Fruit fly (Drosophila melanogaster) whole organism, adult: Measurements from ENCODE around the gene CG11436.

ENCODE experiments used
- CG11617 ChIP-seq: fragments of 200-800 bp; sonication (Bioruptor generic); optimal IDR thresholded peaks from 2 replicates; lab custom pipeline; 2017; ENCODE audit warnings: mild to moderate bottlenecking, missing biosample characterization, missing genetic modification reagents, missing genetic modification characterization
- CG12768 ChIP-seq: fragments of 200-800 bp; sonication (Bioruptor generic); optimal IDR thresholded peaks from 2 replicates; lab custom pipeline; 2017; ENCODE audit warnings: missing biosample characterization, missing genetic modification characterization, mild to moderate bottlenecking, moderate library complexity, missing genetic modification reagents
- Clk ChIP-seq: fragments of 200-800 bp; sonication (Bioruptor generic); optimal IDR thresholded peaks from 2 replicates; lab custom pipeline; 2017; ENCODE audit warnings: missing biosample characterization, missing genetic modification characterization
- Crg-1 ChIP-seq: fragments of 200-800 bp; sonication (Bioruptor generic); optimal IDR thresholded peaks from 2 replicates; lab custom pipeline; 2016; ENCODE audit warnings: missing biosample characterization, missing genetic modification characterization
- bab1 ChIP-seq: fragments of 200-800 bp; sonication (Bioruptor generic); optimal IDR thresholded peaks from 3 replicates; lab custom pipeline; 2019; ENCODE audit warnings: missing biosample characterization, mild to moderate bottlenecking, missing genetic modification characterization, moderate library complexity
- cic ChIP-seq: fragments of 200-800 bp; sonication (Bioruptor generic); optimal IDR thresholded peaks from 2 replicates; lab custom pipeline; 2017; ENCODE audit warnings: missing biosample characterization, mild to moderate bottlenecking, missing genetic modification characterization, moderate library complexity
- ovo ChIP-seq: fragments of 200-800 bp; sonication (Bioruptor generic); optimal IDR thresholded peaks from 2 replicates; lab custom pipeline; 2016; ENCODE audit warnings: missing biosample characterization, missing genetic modification characterization
- pad ChIP-seq: fragments of 200-800 bp; sonication (Bioruptor generic); optimal IDR thresholded peaks from 3 replicates; lab custom pipeline; 2017; ENCODE audit warnings: missing biosample characterization, missing genetic modification characterization, mild to moderate bottlenecking, moderate library complexity, missing genetic modification reagents
- tj ChIP-seq: fragments of 200-800 bp; sonication (Bioruptor generic); optimal IDR thresholded peaks from 3 replicates; lab custom pipeline; 2017; ENCODE audit warnings: missing biosample characterization, mild to moderate bottlenecking, missing genetic modification characterization, moderate library complexity
- toe ChIP-seq: fragments of 200-800 bp; sonication (Bioruptor generic); optimal IDR thresholded peaks from 2 replicates; lab custom pipeline; 2016; ENCODE audit warnings: missing biosample characterization, missing genetic modification characterization

- TF ChIP-seq pad (GFP tag; lab: Kevin White, UChicago) = no peak
- no peak for TF ChIP-seq Clk (GFP tag; lab: Kevin White, UChicago)
- no peak for TF ChIP-seq cic
- no peak for TF ChIP-seq Crg-1
- TF ChIP-seq tj = no peak
- no peak for TF ChIP-seq CG12768 (GFP tag; lab: Kevin White, UChicago)
- TF ChIP-seq ovo (GFP tag; lab: Kevin White, UChicago) = no peak
- no peak for TF ChIP-seq CG11617 (GFP tag; lab: Kevin White, UChicago)
- TF ChIP-seq toe = no peak
- no peak for TF ChIP-seq bab1 (GFP tag; lab: Kevin White, UChicago)
Measured at dm6 chrX:4581769-4582168, 30.1 kb upstream of the CG11436 start.
